Worm (Caenorhabditis elegans) whole organism, early embryonic: ENCODE data around the gene nspf-2.

Experiments
- B0310.2 ChIP-seq: sonication (generic microtip); optimal IDR thresholded peaks from 2 replicates; lab custom pipeline; 2016; ENCODE audit warnings: mild to moderate bottlenecking, missing genetic modification characterization, missing compliant biosample characterization
- F13C5.2 ChIP-seq: sonication (generic microtip); optimal IDR thresholded peaks from 2 replicates; lab custom pipeline; 2017; ENCODE audit warnings: mild to moderate bottlenecking, missing genetic modification characterization, inconsistent platforms, missing compliant biosample characterization
- aly-1 ChIP-seq: sonication (generic microtip); optimal IDR thresholded peaks from 2 replicates; lab custom pipeline; 2016; ENCODE audit warnings: missing genetic modification characterization, missing compliant biosample characterization
- ama-1 ChIP-seq: fragments of 150-350 bp; optimal IDR thresholded peaks from 2 replicates; lab custom pipeline; 2014
- ceh-13 ChIP-seq: fragments of 200-800 bp; sonication (Bioruptor generic); optimal IDR thresholded peaks from 2 replicates; lab custom pipeline; 2018; ENCODE audit warnings: mild to moderate bottlenecking, missing genetic modification characterization, missing compliant biosample characterization
- ceh-36 ChIP-seq: sonication (generic microtip); optimal IDR thresholded peaks from 2 replicates; lab custom pipeline; 2016; ENCODE audit warnings: missing genetic modification characterization, inconsistent platforms, missing compliant biosample characterization
- ets-7 ChIP-seq: sonication (generic microtip); optimal IDR thresholded peaks from 2 replicates; lab custom pipeline; 2016; ENCODE audit warnings: missing genotype, missing genetic modification characterization, missing compliant biosample characterization
- flt-1 ChIP-seq: fragments of 200-800 bp; sonication (Bioruptor generic); IDR thresholded peaks from 2 replicates; pipeline ENCODE4 v1.3.6; 2022; ENCODE audit warnings: missing genetic modification characterization, missing compliant biosample characterization
- hmbx-1 ChIP-seq: sonication (generic microtip); optimal IDR thresholded peaks from 2 replicates; lab custom pipeline; 2016; ENCODE audit warnings: mild to moderate bottlenecking, missing genetic modification characterization, missing compliant biosample characterization
- hmg-4 ChIP-seq: fragments of 200-800 bp; sonication (Bioruptor generic); optimal IDR thresholded peaks from 2 replicates; lab custom pipeline; 2018; ENCODE audit warnings: mild to moderate bottlenecking, missing genetic modification characterization, missing compliant biosample characterization
- hnd-1 ChIP-seq: sonication (generic microtip); optimal IDR thresholded peaks from 2 replicates; lab custom pipeline; 2016; ENCODE audit warnings: missing genetic modification characterization, missing compliant biosample characterization
- pes-1 ChIP-seq: fragments of 200-800 bp; sonication (Bioruptor generic); IDR thresholded peaks from 2 replicates; pipeline ENCODE4 v1.3.6; 2022; ENCODE audit warnings: missing genetic modification reagents, missing genetic modification characterization, missing compliant biosample characterization
- scrt-1 ChIP-seq: fragments of 200-800 bp; sonication (Bioruptor generic); IDR thresholded peaks from 2 replicates; pipeline ENCODE4 v1.3.6; 2022; ENCODE audit warnings: missing genetic modification characterization, missing compliant biosample characterization
- sea-1 ChIP-seq: fragments of 200-800 bp; sonication (Bioruptor generic); conservative IDR thresholded peaks from 2 replicates; pipeline ENCODE4 v1.3.6; 2022; ENCODE audit warnings: missing genetic modification characterization, missing compliant biosample characterization
- tbx-11 ChIP-seq: fragments of 200-800 bp; sonication (Bioruptor generic); IDR thresholded peaks from 2 replicates; pipeline ENCODE4 v1.3.6; 2022; ENCODE audit warnings: missing genetic modification characterization, missing compliant biosample characterization
- tbx-37 ChIP-seq: fragments of 200-800 bp; sonication (Bioruptor generic); conservative IDR thresholded peaks from 2 replicates; pipeline ENCODE4 v1.3.6; 2022; ENCODE audit warnings: missing genetic modification reagents, missing genetic modification characterization, missing compliant biosample characterization
- tra-4 ChIP-seq: sonication (generic microtip); optimal IDR thresholded peaks from 2 replicates; lab custom pipeline; 2017; ENCODE audit warnings: missing genetic modification characterization, missing compliant biosample characterization

Gene nspf-2

DNA sequence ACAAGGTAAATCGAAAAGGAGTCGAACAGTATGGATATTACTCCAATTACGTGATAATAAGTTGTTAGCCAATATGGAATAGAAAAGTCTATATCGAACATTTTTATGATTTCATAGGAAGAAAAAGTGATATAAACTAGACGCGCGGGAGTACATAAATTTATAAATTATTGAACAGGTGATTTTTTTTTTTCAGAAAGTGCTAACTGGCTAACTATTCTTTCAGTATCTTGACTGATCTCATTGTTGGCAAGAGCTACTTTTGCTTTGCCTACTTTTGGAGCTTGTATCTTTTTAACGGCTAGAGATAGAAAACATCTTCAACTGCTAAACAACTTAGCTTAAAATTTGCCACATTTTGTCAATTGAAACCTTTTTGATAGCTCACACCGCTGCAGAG lies 14.0 kb downstream of the nspf-2 start, which contains the start of gene sri-60:
Gene sri-60 (minus strand): TSS at position 101 of the 400 bp plus-strand sequence.
- TF ChIP-seq ama-1 (lab: Kevin White, UChicago) (no peak), flt-1 (GFP tag; lab: Robert Waterston, UW) (no peak), F13C5.2 (tag; lab: Kevin White, UChicago) (no peak), ceh-36 (no peak), ceh-13 (no peak), sea-1 (GFP tag; lab: Robert Waterston, UW) (no peak), tbx-11 (GFP tag; lab: Robert Waterston, UW) (no peak), ets-7 (tag; lab: Kevin White, UChicago) (no peak), hnd-1 (tag; lab: Kevin White, UChicago) (no peak), aly-1 (tag; lab: Kevin White, UChicago) (no peak), hmbx-1 (tag; lab: Kevin White, UChicago) (no peak), tra-4 (tag; lab: Kevin White, UChicago) (no peak), tbx-37 (GFP tag; lab: Robert Waterston, UW) (no peak), B0310.2 (no peak), pes-1 (no peak), hmg-4 (GFP tag; lab: Kevin White, UChicago) (no peak)

DNA sequence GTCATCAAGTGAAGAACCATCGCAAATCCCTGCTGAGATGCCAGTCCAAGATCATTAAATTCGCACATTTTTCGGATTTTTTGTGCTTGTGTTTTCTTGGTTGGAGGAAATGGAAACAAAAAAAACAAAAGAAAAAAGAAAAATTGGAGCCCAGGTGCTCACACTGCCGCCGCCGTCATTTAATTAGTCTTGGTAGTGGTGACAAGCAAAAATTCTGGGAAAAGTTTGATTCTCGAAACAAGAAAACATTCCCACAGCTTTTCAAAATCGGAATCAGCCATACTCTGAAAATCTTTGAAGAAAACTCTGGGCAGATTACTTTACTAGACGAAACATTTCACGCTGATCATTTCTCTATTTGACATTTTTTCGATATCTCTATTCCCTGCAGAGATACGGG lies 16.5 kb downstream of the nspf-2 start, which contains the start of gene srh-128:
Gene srh-128 (minus strand): TSS at position 101 of the 400 bp plus-strand sequence.
- TF ChIP-seq tbx-37 (GFP tag; lab: Robert Waterston, UW) (no peak), pes-1 (no peak), hnd-1 (tag; lab: Kevin White, UChicago) (no peak), ceh-36 (no peak), B0310.2 (no peak), ama-1 (lab: Kevin White, UChicago) (no peak), ceh-13 (no peak), aly-1 (tag; lab: Kevin White, UChicago) (no peak), scrt-1 (GFP tag; lab: Robert Waterston, UW) (no peak), flt-1 (GFP tag; lab: Robert Waterston, UW) (no peak), tbx-11 (GFP tag; lab: Robert Waterston, UW) (no peak), tra-4 (tag; lab: Kevin White, UChicago) (no peak)

- TF ChIP-seq tbx-11 (GFP tag; lab: Robert Waterston, UW): no peak
- no peak for TF ChIP-seq sea-1 (GFP tag; lab: Robert Waterston, UW)
- no peak for TF ChIP-seq hnd-1 (tag; lab: Kevin White, UChicago)
- TF ChIP-seq tbx-37 (GFP tag; lab: Robert Waterston, UW): no peak
- no peak for TF ChIP-seq pes-1
- no peak for TF ChIP-seq hmbx-1 (tag; lab: Kevin White, UChicago)
Measured at ce11 chrII:2707872-2708271, 19.2 kb downstream of the nspf-2 start, which contains the start of gene Y47G7B.2. Gene Y47G7B.2, minus strand, starts transcription at chrII:2708014.

ce11 chrII:2709942-2710341 lies 21.2 kb downstream of the nspf-2 start, which contains the start of gene T05A8.1:
Gene T05A8.1, minus strand, starts transcription at chrII:2710042.
- no peak for TF ChIP-seq tbx-37 (GFP tag; lab: Robert Waterston, UW)
- no peak for TF ChIP-seq hnd-1 (tag; lab: Kevin White, UChicago)
- TF ChIP-seq F13C5.2 (tag; lab: Kevin White, UChicago): no peak
- TF ChIP-seq ets-7 (tag; lab: Kevin White, UChicago): no peak
- TF ChIP-seq ceh-36: no peak

ce11 chrII:2710919-2711318 lies 22.2 kb downstream of the nspf-2 start, which contains the start of gene T05A8.2:
Gene T05A8.2, minus strand, starts transcription at chrII:2711019.
- TF ChIP-seq ceh-36 (no peak), flt-1 (GFP tag; lab: Robert Waterston, UW) (no peak), tra-4 (tag; lab: Kevin White, UChicago) (no peak), aly-1 (tag; lab: Kevin White, UChicago) (no peak), hmg-4 (GFP tag; lab: Kevin White, UChicago) (no peak), ets-7 (tag; lab: Kevin White, UChicago) (no peak), hnd-1 (tag; lab: Kevin White, UChicago) (no peak), hmbx-1 (tag; lab: Kevin White, UChicago) (no peak), sea-1 (GFP tag; lab: Robert Waterston, UW) (no peak), scrt-1 (GFP tag; lab: Robert Waterston, UW) (no peak), tbx-37 (GFP tag; lab: Robert Waterston, UW) (no peak), B0310.2 (no peak), ama-1 (lab: Kevin White, UChicago) (no peak), ceh-13 (no peak), pes-1 (no peak)

ce11 chrII:2717335-2717734 lies 28.6 kb downstream of the nspf-2 start, which contains the start of gene T05A8.3:
Gene T05A8.3, minus strand, starts transcription at chrII:2717435.
- TF ChIP-seq pes-1 (no peak), tra-4 (tag; lab: Kevin White, UChicago) (no peak), F13C5.2 (tag; lab: Kevin White, UChicago) (no peak), B0310.2 (no peak), sea-1 (GFP tag; lab: Robert Waterston, UW) (no peak), tbx-37 (GFP tag; lab: Robert Waterston, UW) (no peak), hmg-4 (GFP tag; lab: Kevin White, UChicago) (no peak), ets-7 (tag; lab: Kevin White, UChicago) (no peak), aly-1 (tag; lab: Kevin White, UChicago) (no peak), tbx-11 (GFP tag; lab: Robert Waterston, UW) (no peak), flt-1 (GFP tag; lab: Robert Waterston, UW) (no peak), scrt-1 (GFP tag; lab: Robert Waterston, UW) (no peak), hmbx-1 (tag; lab: Kevin White, UChicago) (no peak), ceh-13 (no peak), ceh-36 (no peak), ama-1 (lab: Kevin White, UChicago) (no peak), hnd-1 (tag; lab: Kevin White, UChicago) (no peak)

DNA sequence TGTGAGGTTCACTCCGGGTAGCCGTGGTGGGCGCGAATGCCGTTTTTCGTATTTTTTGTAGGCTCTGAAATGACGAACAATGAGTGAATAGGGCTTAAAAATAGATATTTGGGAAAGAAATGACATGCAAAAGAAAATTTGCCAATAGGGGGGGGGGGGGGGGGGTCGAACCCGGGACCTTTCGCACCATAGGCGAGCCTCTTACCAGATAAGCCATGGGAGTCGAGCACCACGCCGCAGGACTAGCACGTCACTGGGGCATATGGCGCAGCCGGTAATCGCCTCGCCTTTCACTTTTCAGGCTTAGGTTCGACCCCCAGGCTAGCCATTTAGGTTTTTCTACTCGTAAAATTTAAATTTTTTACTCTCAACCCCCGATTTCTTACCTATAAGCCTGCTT lies 30.5 kb downstream of the nspf-2 start:
- no peak for TF ChIP-seq flt-1 (GFP tag; lab: Robert Waterston, UW)
- no peak for TF ChIP-seq ama-1 (lab: Kevin White, UChicago)
- TF ChIP-seq tbx-11 (GFP tag; lab: Robert Waterston, UW): no peak
- no peak for TF ChIP-seq F13C5.2 (tag; lab: Kevin White, UChicago)
